Worm (Caenorhabditis elegans): Measurements from ENCODE around the gene sra-12.

Gene sra-12

ce11 chrII:10860840-10861239 lies 43.4 kb downstream of the sra-12 start, which contains the start of gene M106.3:
M106.3 (minus strand) TSS chrII:10860909.
- TF ChIP-seq hmbx-1 (tag; optimal IDR thresholded peaks at IDR 0.05): no peak
- TF ChIP-seq hnd-1 (tag; optimal IDR thresholded peaks at IDR 0.05): no peak
- TF ChIP-seq tbx-11 (GFP tag; IDR thresholded peaks at IDR 0.05): no peak
- TF ChIP-seq aly-1 (tag; optimal IDR thresholded peaks at IDR 0.05): no peak
- no peak for TF ChIP-seq tra-4 (tag; optimal IDR thresholded peaks at IDR 0.05)
- TF ChIP-seq sea-1 (GFP tag; conservative IDR thresholded peaks at IDR 0.05): no peak
- no peak for TF ChIP-seq scrt-1 (GFP tag; IDR thresholded peaks at IDR 0.05)
- TF ChIP-seq tbx-37 (GFP tag; conservative IDR thresholded peaks at IDR 0.05): no peak
- no peak for TF ChIP-seq F13C5.2 (tag; optimal IDR thresholded peaks at IDR 0.05)
- TF ChIP-seq hmg-4 (GFP tag; optimal IDR thresholded peaks at IDR 0.05): no peak
- TF ChIP-seq B0310.2 (tag; optimal IDR thresholded peaks at IDR 0.05): no peak
- no peak for TF ChIP-seq ama-1 (optimal IDR thresholded peaks at IDR 0.05)
- TF ChIP-seq pes-1 (GFP tag; IDR thresholded peaks at IDR 0.05): no peak

ce11 chrII:10859359-10859758 lies 44.9 kb downstream of the sra-12 start:
- TF ChIP-seq ama-1 (optimal IDR thresholded peaks at IDR 0.05) (no peak), ceh-36 (tag; optimal IDR thresholded peaks at IDR 0.05) (no peak), hnd-1 (tag; optimal IDR thresholded peaks at IDR 0.05) (no peak), flt-1 (GFP tag; IDR thresholded peaks at IDR 0.05) (no peak), sea-1 (GFP tag; conservative IDR thresholded peaks at IDR 0.05) (no peak), tra-4 (tag; optimal IDR thresholded peaks at IDR 0.05) (no peak), scrt-1 (GFP tag; IDR thresholded peaks at IDR 0.05) (no peak), ceh-13 (GFP tag; optimal IDR thresholded peaks at IDR 0.05) (no peak), hmg-4 (GFP tag; optimal IDR thresholded peaks at IDR 0.05) (no peak), ets-7 (tag; optimal IDR thresholded peaks at IDR 0.05) (no peak), F13C5.2 (tag; optimal IDR thresholded peaks at IDR 0.05) (no peak), tbx-37 (GFP tag; conservative IDR thresholded peaks at IDR 0.05) (no peak)

- TF ChIP-seq ceh-13 (GFP tag; optimal IDR thresholded peaks at IDR 0.05) (no peak), tra-4 (tag; optimal IDR thresholded peaks at IDR 0.05) (no peak), ceh-36 (tag; optimal IDR thresholded peaks at IDR 0.05) (no peak), hmbx-1 (tag; optimal IDR thresholded peaks at IDR 0.05) (no peak), B0310.2 (tag; optimal IDR thresholded peaks at IDR 0.05) (no peak), tbx-11 (GFP tag; IDR thresholded peaks at IDR 0.05) (no peak)
Observed at ce11 chrII:10857077-10857476, 47.2 kb downstream of the sra-12 start, which contains the start of gene M106.7. M106.7 (minus strand) TSS chrII:10857177.

ce11 chrII:10852880-10853279 lies 51.4 kb downstream of the sra-12 start:
- no peak for TF ChIP-seq tbx-37 (GFP tag; conservative IDR thresholded peaks at IDR 0.05)
- no peak for TF ChIP-seq hmbx-1 (tag; optimal IDR thresholded peaks at IDR 0.05)
- TF ChIP-seq hmg-4 (GFP tag; optimal IDR thresholded peaks at IDR 0.05): no peak
- no peak for TF ChIP-seq scrt-1 (GFP tag; IDR thresholded peaks at IDR 0.05)
- no peak for TF ChIP-seq B0310.2 (tag; optimal IDR thresholded peaks at IDR 0.05)
- no peak for TF ChIP-seq hnd-1 (tag; optimal IDR thresholded peaks at IDR 0.05)
- no peak for TF ChIP-seq F13C5.2 (tag; optimal IDR thresholded peaks at IDR 0.05)
- TF ChIP-seq ama-1 (optimal IDR thresholded peaks at IDR 0.05): no peak
- TF ChIP-seq tra-4 (tag; optimal IDR thresholded peaks at IDR 0.05): no peak
- TF ChIP-seq ceh-36 (tag; optimal IDR thresholded peaks at IDR 0.05): no peak
- TF ChIP-seq pes-1 (GFP tag; IDR thresholded peaks at IDR 0.05): no peak
- no peak for TF ChIP-seq sea-1 (GFP tag; conservative IDR thresholded peaks at IDR 0.05)
- TF ChIP-seq ceh-13 (GFP tag; optimal IDR thresholded peaks at IDR 0.05): no peak
- TF ChIP-seq tbx-11 (GFP tag; IDR thresholded peaks at IDR 0.05): no peak
